Worm (Caenorhabditis elegans) whole organism, L4 larva: ENCODE measurements around the gene ddi-1.

Source experiments
- Y105C5A.15 ChIP-seq: fragments of 200-800 bp; sonication (Bioruptor generic); IDR thresholded peaks from 2 replicates; pipeline ENCODE4 v1.3.6; 2022; ENCODE audit warnings: missing genetic modification characterization, missing compliant biosample characterization
- ceh-44 ChIP-seq: fragments of 200-800 bp; sonication (Bioruptor generic); IDR thresholded peaks from 2 replicates; pipeline ENCODE4 v1.3.6; 2022; ENCODE audit warnings: missing genetic modification reagents, missing genetic modification characterization, missing compliant biosample characterization
- fkh-10 ChIP-seq: fragments of 150-350 bp; optimal IDR thresholded peaks from 2 replicates; lab custom pipeline; 2014; ENCODE audit warnings: missing biosample characterization, missing genetic modification reagents, missing genetic modification characterization
- gei-8 ChIP-seq: fragments of 200-800 bp; sonication (Bioruptor generic); optimal IDR thresholded peaks from 2 replicates; lab custom pipeline; 2018; ENCODE audit warnings: mild to moderate bottlenecking, missing genetic modification characterization, missing compliant biosample characterization
- lin-15B ChIP-seq: fragments of 150-350 bp; sonication (generic microtip); optimal IDR thresholded peaks from 3 replicates; lab custom pipeline; 2014; ENCODE audit warnings: missing biosample characterization, missing genetic modification characterization
- lsy-2 ChIP-seq, 2 experiments: fragments of 150-350 bp in 1 of 2; sonication (generic microtip) in 1 of 2; optimal IDR thresholded peaks; 2 replicates each; lab custom pipeline; 2014 to 2017; ENCODE audit warnings: missing biosample characterization in 2 of 2, missing genetic modification characterization in 2 of 2
- nhr-25 ChIP-seq: sonication (generic microtip); optimal IDR thresholded peaks from 2 replicates; lab custom pipeline; 2017; ENCODE audit warnings: missing genetic modification characterization, mild to moderate bottlenecking, missing compliant biosample characterization, antibody characterized with exemption, moderate library complexity, borderline replicate concordance; ENCODE audit not compliant: insufficient read depth
- nhr-76 ChIP-seq: fragments of 150-350 bp; optimal IDR thresholded peaks from 2 replicates; lab custom pipeline; 2014; ENCODE audit warnings: missing biosample characterization, missing genetic modification characterization
- unc-62 ChIP-seq, 3 experiments: fragments of 150-350 bp in 1 of 3; sonication (generic microtip); optimal IDR thresholded peaks in 2 of 3; peaks in 1 of 3; 1 replicate in 1 of 3; 2 replicates in 2 of 3; lab custom pipeline; 2014 to 2017; ENCODE audit warnings: missing biosample characterization in 3 of 3, missing genetic modification characterization in 3 of 3, missing genetic modification reagents in 3 of 3, missing genotype in 1 of 3
- zag-1 ChIP-seq: fragments of 150-350 bp; optimal IDR thresholded peaks from 2 replicates; lab custom pipeline; 2014; ENCODE audit warnings: missing biosample characterization, missing genetic modification characterization
- zfp-3 ChIP-seq: fragments of 200-800 bp; sonication (Bioruptor generic); conservative IDR thresholded peaks from 2 replicates; pipeline ENCODE4 v1.3.6; 2022; ENCODE audit warnings: missing genetic modification reagents, missing genetic modification characterization, missing compliant biosample characterization
- zip-11 ChIP-seq: fragments of 200-800 bp; sonication (Bioruptor generic); IDR thresholded peaks from 2 replicates; pipeline ENCODE4 v1.3.6; 2022; ENCODE audit warnings: missing genetic modification characterization, missing compliant biosample characterization

- TF ChIP-seq zip-11 (no peak), fkh-10 (GFP tag; lab: Kevin White, UChicago) (no peak), unc-62 (GFP tag; optimal IDR thresholded peaks at IDR 0.05 in 1 of 2; lab: Kevin White, UChicago) (peak in 1 of 2 experiments; percentile 96), unc-62 (tag; optimal IDR thresholded peaks at IDR 0.05; lab: Kevin White, UChicago) (no peak), nhr-25 (tag; lab: Kevin White, UChicago) (no peak), gei-8 (no peak), lsy-2 (tag; optimal IDR thresholded peaks at IDR 0.05; lab: Kevin White, UChicago) (no peak), nhr-76 (no peak), zfp-3 (GFP tag; lab: Robert Waterston, UW) (no peak), Y105C5A.15 (no peak), ceh-44 (GFP tag; lab: Robert Waterston, UW) (no peak), zag-1 (tag; lab: Kevin White, UChicago) (no peak), lin-15B (tag; lab: Kevin White, UChicago) (no peak)
Measured at ce11 chrIV:6500433-6500832, 22.2 kb upstream of the ddi-1 start.
